Worm (Caenorhabditis elegans) whole organism, early embryonic: ENCODE measurements around the gene glb-1.

Experiments
- F13C5.2 ChIP-seq: sonication (generic microtip); optimal IDR thresholded peaks from 2 replicates; lab custom pipeline; 2017; ENCODE audit warnings: mild to moderate bottlenecking, missing genetic modification characterization, inconsistent platforms, missing compliant biosample characterization
- aly-1 ChIP-seq: sonication (generic microtip); optimal IDR thresholded peaks from 2 replicates; lab custom pipeline; 2016; ENCODE audit warnings: missing genetic modification characterization, missing compliant biosample characterization
- ama-1 ChIP-seq: fragments of 150-350 bp; optimal IDR thresholded peaks from 2 replicates; lab custom pipeline; 2014
- ceh-13 ChIP-seq: fragments of 200-800 bp; sonication (Bioruptor generic); optimal IDR thresholded peaks from 2 replicates; lab custom pipeline; 2018; ENCODE audit warnings: mild to moderate bottlenecking, missing genetic modification characterization, missing compliant biosample characterization
- ceh-36 ChIP-seq: sonication (generic microtip); optimal IDR thresholded peaks from 2 replicates; lab custom pipeline; 2016; ENCODE audit warnings: missing genetic modification characterization, inconsistent platforms, missing compliant biosample characterization
- flt-1 ChIP-seq: fragments of 200-800 bp; sonication (Bioruptor generic); IDR thresholded peaks from 2 replicates; pipeline ENCODE4 v1.3.6; 2022; ENCODE audit warnings: missing genetic modification characterization, missing compliant biosample characterization
- hmg-4 ChIP-seq: fragments of 200-800 bp; sonication (Bioruptor generic); optimal IDR thresholded peaks from 2 replicates; lab custom pipeline; 2018; ENCODE audit warnings: mild to moderate bottlenecking, missing genetic modification characterization, missing compliant biosample characterization
- hnd-1 ChIP-seq: sonication (generic microtip); optimal IDR thresholded peaks from 2 replicates; lab custom pipeline; 2016; ENCODE audit warnings: missing genetic modification characterization, missing compliant biosample characterization
- sea-1 ChIP-seq: fragments of 200-800 bp; sonication (Bioruptor generic); conservative IDR thresholded peaks from 2 replicates; pipeline ENCODE4 v1.3.6; 2022; ENCODE audit warnings: missing genetic modification characterization, missing compliant biosample characterization
- tbx-11 ChIP-seq: fragments of 200-800 bp; sonication (Bioruptor generic); IDR thresholded peaks from 2 replicates; pipeline ENCODE4 v1.3.6; 2022; ENCODE audit warnings: missing genetic modification characterization, missing compliant biosample characterization
- tbx-37 ChIP-seq: fragments of 200-800 bp; sonication (Bioruptor generic); conservative IDR thresholded peaks from 2 replicates; pipeline ENCODE4 v1.3.6; 2022; ENCODE audit warnings: missing genetic modification reagents, missing genetic modification characterization, missing compliant biosample characterization
- tra-4 ChIP-seq: sonication (generic microtip); optimal IDR thresholded peaks from 2 replicates; lab custom pipeline; 2017; ENCODE audit warnings: missing genetic modification characterization, missing compliant biosample characterization

DNA sequence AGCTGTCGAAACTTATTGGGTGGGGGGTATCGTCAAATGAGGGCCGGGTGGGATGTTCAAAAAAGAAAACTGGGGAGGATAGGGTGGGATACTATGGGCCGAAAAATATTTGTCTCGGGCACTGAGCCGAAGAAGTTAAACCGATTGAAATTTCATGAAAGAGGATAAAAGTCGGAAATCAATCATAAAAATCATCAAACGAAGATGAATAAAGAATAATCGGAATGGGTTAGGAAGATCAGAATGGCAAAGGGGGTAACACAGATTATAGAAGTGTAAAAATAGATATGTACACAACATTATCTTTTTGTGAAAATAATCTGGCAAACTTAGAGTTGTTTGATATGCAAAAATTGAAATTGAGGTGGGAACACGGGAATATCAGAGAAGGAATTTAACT is 32.4 kb upstream of the glb-1 start:
- TF ChIP-seq ama-1 (lab: Kevin White, UChicago) (no peak), sea-1 (GFP tag; lab: Robert Waterston, UW) (no peak), hmg-4 (GFP tag; lab: Kevin White, UChicago) (no peak), F13C5.2 (tag; lab: Kevin White, UChicago) (no peak), hnd-1 (tag; lab: Kevin White, UChicago) (no peak), tbx-37 (GFP tag; lab: Robert Waterston, UW) (no peak), tra-4 (no peak), ceh-13 (GFP tag; lab: Kevin White, UChicago) (no peak), ceh-36 (no peak), tbx-11 (GFP tag; lab: Robert Waterston, UW) (no peak), flt-1 (no peak), aly-1 (tag; lab: Kevin White, UChicago) (no peak)
